Worm (Caenorhabditis elegans) whole organism, mixed stage, embryonic: ENCODE measurements around the gene ttr-11.

Experiments
- M03D4.4 ChIP-seq: sonication (generic microtip); optimal IDR thresholded peaks from 2 replicates; lab custom pipeline; 2017; ENCODE audit warnings: mild to moderate bottlenecking, missing genetic modification characterization, missing compliant biosample characterization
- bed-3 ChIP-seq: fragments of 200-800 bp; sonication (Bioruptor generic); optimal IDR thresholded peaks from 3 replicates; lab custom pipeline; 2018; ENCODE audit warnings: mild to moderate bottlenecking, missing genetic modification characterization, moderate library complexity, missing compliant biosample characterization
- ceh-39 ChIP-seq: fragments of 150-350 bp; optimal IDR thresholded peaks from 2 replicates; lab custom pipeline; 2014; ENCODE audit warnings: missing biosample characterization, missing genetic modification characterization
- ceh-43 ChIP-seq: fragments of 200-800 bp; sonication (Bioruptor generic); optimal IDR thresholded peaks from 2 replicates; lab custom pipeline; 2018; ENCODE audit warnings: mild to moderate bottlenecking, missing genetic modification characterization, moderate library complexity, missing compliant biosample characterization
- ceh-83 ChIP-seq: fragments of 200-800 bp; sonication (Bioruptor generic); optimal IDR thresholded peaks from 2 replicates; lab custom pipeline; 2018; ENCODE audit warnings: mild to moderate bottlenecking, missing genetic modification characterization, missing compliant biosample characterization
- ces-1 ChIP-seq: fragments of 150-350 bp; optimal IDR thresholded peaks from 2 replicates; lab custom pipeline; 2014; ENCODE audit warnings: missing biosample characterization, missing genetic modification reagents, missing genetic modification characterization
- cnd-1 ChIP-seq: fragments of 200-800 bp; sonication (Bioruptor generic); optimal IDR thresholded peaks from 2 replicates; lab custom pipeline; 2018; ENCODE audit warnings: mild to moderate bottlenecking, missing genetic modification characterization, missing compliant biosample characterization
- drap-1 ChIP-seq: fragments of 200-800 bp; sonication (Bioruptor generic); optimal IDR thresholded peaks from 3 replicates; lab custom pipeline; 2018; ENCODE audit warnings: mild to moderate bottlenecking, missing genetic modification characterization, missing compliant biosample characterization
- elt-1 ChIP-seq: sonication (generic microtip); optimal IDR thresholded peaks from 2 replicates; lab custom pipeline; 2017; ENCODE audit warnings: missing genetic modification characterization, mild to moderate bottlenecking, missing compliant biosample characterization, antibody characterized with exemption, moderate library complexity, borderline replicate concordance; ENCODE audit not compliant: insufficient read depth
- elt-3 ChIP-seq: fragments of 150-350 bp; optimal IDR thresholded peaks from 2 replicates; lab custom pipeline; 2014; ENCODE audit warnings: missing biosample characterization, missing genetic modification characterization
- flh-1 ChIP-seq: fragments of 200-800 bp; sonication (Bioruptor generic); optimal IDR thresholded peaks from 2 replicates; lab custom pipeline; 2018; ENCODE audit warnings: mild to moderate bottlenecking, missing genetic modification characterization, moderate library complexity, missing compliant biosample characterization
- hlh-1 ChIP-seq: fragments of 150-350 bp; optimal IDR thresholded peaks from 2 replicates; lab custom pipeline; 2014; ENCODE audit warnings: missing biosample characterization, missing genetic modification reagents, missing genetic modification characterization
- lin-13 ChIP-seq: fragments of 150-350 bp; optimal IDR thresholded peaks from 2 replicates; lab custom pipeline; 2014; ENCODE audit warnings: missing biosample characterization, missing genetic modification characterization
- lsy-2 ChIP-seq: fragments of 150-350 bp; optimal IDR thresholded peaks from 2 replicates; lab custom pipeline; 2014; ENCODE audit warnings: missing biosample characterization, missing genetic modification characterization
- mep-1 ChIP-seq: fragments of 150-350 bp; optimal IDR thresholded peaks from 2 replicates; lab custom pipeline; 2017; ENCODE audit warnings: missing biosample characterization, missing genetic modification reagents, missing genetic modification characterization, inconsistent platforms
- mls-2 ChIP-seq: sonication (generic microtip); optimal IDR thresholded peaks from 2 replicates; lab custom pipeline; 2016; ENCODE audit warnings: mild to moderate bottlenecking, missing genetic modification characterization, moderate library complexity, missing compliant biosample characterization
- nhr-12 ChIP-seq: fragments of 150-350 bp; optimal IDR thresholded peaks from 2 replicates; lab custom pipeline; 2014; ENCODE audit warnings: missing biosample characterization, missing genetic modification characterization
- nhr-237 ChIP-seq: fragments of 150-350 bp; optimal IDR thresholded peaks from 2 replicates; lab custom pipeline; 2014; ENCODE audit warnings: missing biosample characterization, missing genetic modification characterization
- nhr-28 ChIP-seq: fragments of 150-350 bp; optimal IDR thresholded peaks from 2 replicates; lab custom pipeline; 2014; ENCODE audit warnings: missing biosample characterization, missing genetic modification characterization
- nhr-76 ChIP-seq: sonication (generic microtip); optimal IDR thresholded peaks from 2 replicates; lab custom pipeline; 2017; ENCODE audit warnings: missing biosample characterization, missing genetic modification characterization
- pha-4 ChIP-seq: fragments of 150-350 bp; optimal IDR thresholded peaks from 2 replicates; lab custom pipeline; 2018; ENCODE audit warnings: missing biosample characterization, missing genetic modification reagents, missing genetic modification characterization
- sem-2 ChIP-seq: fragments of 200-800 bp; sonication (Bioruptor generic); optimal IDR thresholded peaks from 2 replicates; lab custom pipeline; 2018; ENCODE audit warnings: mild to moderate bottlenecking, missing genetic modification characterization, missing compliant biosample characterization
- snpc-4 ChIP-seq: fragments of 150-350 bp; optimal IDR thresholded peaks from 2 replicates; lab custom pipeline; 2014; ENCODE audit warnings: missing biosample characterization, missing genetic modification characterization
- sptf-1 ChIP-seq: sonication (generic microtip); optimal IDR thresholded peaks from 2 replicates; lab custom pipeline; 2017; ENCODE audit warnings: mild to moderate bottlenecking, missing genetic modification characterization, moderate library complexity, missing compliant biosample characterization
- unc-120 ChIP-seq: sonication (generic microtip); optimal IDR thresholded peaks from 2 replicates; lab custom pipeline; 2017; ENCODE audit warnings: missing genetic modification characterization, missing compliant biosample characterization; ENCODE audit not compliant: poor library complexity, severe bottlenecking
- unc-39 ChIP-seq: fragments of 150-350 bp; optimal IDR thresholded peaks from 2 replicates; lab custom pipeline; 2014; ENCODE audit warnings: missing biosample characterization, missing genetic modification characterization
- unc-62 ChIP-seq: fragments of 150-350 bp; optimal IDR thresholded peaks from 2 replicates; lab custom pipeline; 2014; ENCODE audit warnings: missing biosample characterization, missing genetic modification reagents, missing genetic modification characterization
- zip-8 ChIP-seq: fragments of 150-350 bp; optimal IDR thresholded peaks from 2 replicates; lab custom pipeline; 2014; ENCODE audit warnings: missing biosample characterization, missing genetic modification characterization
- ztf-11 ChIP-seq: fragments of 150-350 bp; optimal IDR thresholded peaks from 2 replicates; lab custom pipeline; 2014; ENCODE audit warnings: missing biosample characterization, missing genetic modification characterization

The ttr-11 gene

ce11 chrV:20608688-20609087, 5.6 kb downstream of the ttr-11 start, which contains the start of gene ttr-12:
TSS of gene ttr-12 (minus strand) at chrV:20608788.
- no peak for TF ChIP-seq elt-3 (tag; lab: Kevin White, UChicago)
- no peak for TF ChIP-seq snpc-4 (tag; lab: Kevin White, UChicago)
- TF ChIP-seq nhr-237 (tag; lab: Kevin White, UChicago) = no peak
- no peak for TF ChIP-seq pha-4 (tag; lab: Kevin White, UChicago)
- no peak for TF ChIP-seq ceh-43 (GFP tag; lab: Kevin White, UChicago)
- TF ChIP-seq sem-2 (GFP tag; lab: Kevin White, UChicago) = no peak
- TF ChIP-seq lsy-2 (tag; lab: Kevin White, UChicago) = no peak

- TF ChIP-seq unc-62 (no peak), nhr-28 (tag; lab: Kevin White, UChicago) (no peak), drap-1 (GFP tag; lab: Kevin White, UChicago) (no peak), nhr-76 (tag; lab: Kevin White, UChicago) (no peak), snpc-4 (tag; lab: Kevin White, UChicago) (no peak), ztf-11 (tag; lab: Kevin White, UChicago) (no peak)
These were observed 6.4 kb downstream of the ttr-11 start, which contains the start of gene grd-2 for ce11 chrV:20609494-20609893. TSS of gene grd-2 (plus strand) at chrV:20609794.

- TF ChIP-seq pha-4 (tag; lab: Kevin White, UChicago) (no peak), ceh-43 (GFP tag; lab: Kevin White, UChicago) (no peak), elt-3 (tag; lab: Kevin White, UChicago) (no peak), ceh-39 (no peak), drap-1 (GFP tag; lab: Kevin White, UChicago) (no peak), mep-1 (tag; lab: Kevin White, UChicago) (no peak), nhr-76 (tag; lab: Kevin White, UChicago) (no peak)
These were observed 15.5 kb downstream of the ttr-11 start, which contains the start of gene F46B3.7 for ce11 chrV:20618632-20619031. TSS of gene F46B3.7 (minus strand) at chrV:20618732.

- no peak for TF ChIP-seq lin-13 (tag; lab: Kevin White, UChicago)
- TF ChIP-seq nhr-28 (tag; lab: Kevin White, UChicago) = no peak
- TF ChIP-seq nhr-12 (tag; lab: Kevin White, UChicago) = no peak
- no peak for TF ChIP-seq mls-2 (tag; lab: Kevin White, UChicago)
- no peak for TF ChIP-seq elt-3 (tag; lab: Kevin White, UChicago)
- no peak for TF ChIP-seq unc-62
- no peak for TF ChIP-seq sem-2 (GFP tag; lab: Kevin White, UChicago)
- TF ChIP-seq sptf-1 (tag; lab: Kevin White, UChicago) = no peak
- no peak for TF ChIP-seq unc-39 (tag; lab: Kevin White, UChicago)
- TF ChIP-seq unc-120 (tag; lab: Kevin White, UChicago) = no peak
- no peak for TF ChIP-seq lsy-2 (tag; lab: Kevin White, UChicago)
- TF ChIP-seq ces-1 (GFP tag; lab: Kevin White, UChicago) = no peak
- no peak for TF ChIP-seq mep-1 (tag; lab: Kevin White, UChicago)
- no peak for TF ChIP-seq M03D4.4
- TF ChIP-seq pha-4 (tag; lab: Kevin White, UChicago) = no peak
- TF ChIP-seq, all 35 proteins: peak for 0
These were observed 19.9 kb downstream of the ttr-11 start, which contains the start of gene F46B3.8 for ce11 chrV:20623060-20623459. TSS of gene F46B3.8 (minus strand) at chrV:20623160.

DNA sequence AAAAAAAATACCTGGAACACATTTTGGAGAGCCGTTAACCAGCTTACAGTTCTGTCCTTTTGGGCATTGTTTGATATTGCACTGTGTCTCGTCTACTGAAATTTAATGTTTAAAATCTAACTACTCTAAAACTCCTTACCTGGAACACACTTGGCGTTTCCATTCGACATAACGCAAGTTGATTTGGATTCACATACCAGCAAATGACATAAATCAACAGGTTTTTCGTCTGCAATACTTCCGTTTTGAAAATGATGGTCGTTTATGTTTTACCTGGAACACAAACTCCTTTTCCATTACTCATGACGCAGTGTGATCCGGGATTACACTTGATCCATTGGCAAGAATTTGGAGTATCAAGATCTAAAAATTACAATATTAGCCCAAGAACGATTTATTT, 22.1 kb downstream of the ttr-11 start:
- TF ChIP-seq flh-1 (no peak), M03D4.4 (no peak), hlh-1 (tag; lab: Kevin White, UChicago) (no peak), lin-13 (tag; lab: Kevin White, UChicago) (no peak), ces-1 (GFP tag; lab: Kevin White, UChicago) (no peak), nhr-76 (tag; lab: Kevin White, UChicago) (no peak), nhr-12 (tag; lab: Kevin White, UChicago) (no peak), snpc-4 (tag; lab: Kevin White, UChicago) (no peak), bed-3 (no peak), zip-8 (no peak), elt-1 (tag; lab: Kevin White, UChicago) (no peak), sptf-1 (tag; lab: Kevin White, UChicago) (no peak), ceh-83 (GFP tag; lab: Kevin White, UChicago) (no peak), cnd-1 (tag; lab: Kevin White, UChicago) (no peak), elt-3 (tag; lab: Kevin White, UChicago) (no peak), mls-2 (tag; lab: Kevin White, UChicago) (no peak), lsy-2 (tag; lab: Kevin White, UChicago) (no peak), ztf-11 (tag; lab: Kevin White, UChicago) (no peak), nhr-237 (tag; lab: Kevin White, UChicago) (no peak)
- TF ChIP-seq, all 35 proteins: peak for 0
